Worm (Caenorhabditis elegans) whole organism, L1 larva: Measurements from ENCODE around the gene T01G1.2.

Experiments
- aha-1 ChIP-seq: fragments of 150-350 bp; optimal IDR thresholded peaks from 2 replicates; lab custom pipeline; 2014; ENCODE audit warnings: missing biosample characterization, missing genetic modification characterization
- blmp-1 ChIP-seq: fragments of 150-350 bp; optimal IDR thresholded peaks from 2 replicates; lab custom pipeline; 2014; ENCODE audit warnings: missing biosample characterization, missing genetic modification characterization
- lin-39 ChIP-seq: fragments of 150-350 bp; optimal IDR thresholded peaks from 2 replicates; lab custom pipeline; 2014; ENCODE audit warnings: missing biosample characterization, missing genetic modification reagents, missing genetic modification characterization
- zag-1 ChIP-seq: fragments of 150-350 bp; optimal IDR thresholded peaks from 2 replicates; lab custom pipeline; 2014; ENCODE audit warnings: missing biosample characterization, missing genetic modification characterization

DNA sequence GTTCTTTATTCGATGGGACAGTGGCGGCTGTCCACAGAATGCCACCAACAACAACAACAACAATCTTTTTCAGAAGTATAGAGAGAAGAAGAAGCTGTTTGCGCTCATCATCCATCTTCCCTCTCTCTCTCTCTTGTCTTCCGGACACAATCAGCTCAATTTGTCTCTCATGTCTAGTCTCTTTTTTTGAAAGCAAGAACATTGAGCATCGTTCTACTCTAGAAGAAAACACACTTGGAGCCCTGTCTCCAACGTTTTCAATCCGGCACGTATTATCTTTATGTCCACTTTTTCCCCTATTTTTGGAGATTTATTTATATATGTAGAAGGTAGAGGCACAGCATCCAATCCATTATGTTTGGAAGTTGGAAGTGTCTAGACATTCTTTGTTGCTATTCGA, 5.4 kb upstream of the T01G1.2 start:
- TF ChIP-seq zag-1 (no peak), aha-1 (tag; lab: Kevin White, UChicago) (no peak), lin-39 (tag; lab: Kevin White, UChicago) (no peak), blmp-1 (tag; lab: Kevin White, UChicago) (no peak)
